Worm (Caenorhabditis elegans): Measurements from ENCODE around the gene F53F1.6.
A peak's percentile ranks its signal among the peaks of the same experiment; 100 is the strongest.

Gene F53F1.6

DNA sequence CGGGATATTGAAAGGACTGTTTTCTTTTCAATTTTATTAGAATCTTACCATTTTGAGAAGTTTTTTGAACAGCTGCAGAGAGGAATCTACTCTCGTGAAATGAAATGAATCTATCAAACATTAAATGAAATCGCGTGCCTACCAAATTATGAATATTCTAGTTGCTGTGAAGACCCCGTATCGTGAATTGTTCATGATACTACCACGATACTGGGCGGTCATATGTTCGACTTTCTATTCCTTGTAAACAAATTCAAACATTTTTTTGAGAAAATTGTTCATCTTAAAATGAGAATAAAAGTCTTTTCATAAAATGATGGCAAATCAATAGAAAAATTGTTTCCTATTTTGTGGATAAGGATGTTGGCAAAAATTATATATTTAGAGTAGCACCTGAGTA lies 31.6 kb downstream of the F53F1.6 start, which contains the start of gene gcy-34:
TSS of gene gcy-34 (minus strand) at position 101 of the 400 bp plus-strand sequence.
- TF ChIP-seq ztf-4 (tag; optimal IDR thresholded peaks at IDR 0.05) (no peak), lsy-12 (tag; optimal IDR thresholded peaks at IDR 0.05) (no peak), snpc-4 (tag; optimal IDR thresholded peaks at IDR 0.05) (no peak), ceh-82 (tag; optimal IDR thresholded peaks at IDR 0.05) (no peak), egl-5 (tag; optimal IDR thresholded peaks at IDR 0.05) (no peak), ama-1 (optimal IDR thresholded peaks at IDR 0.05) (no peak), nhr-67 (tag; optimal IDR thresholded peaks at IDR 0.05) (no peak), fkh-10 (GFP tag; optimal IDR thresholded peaks at IDR 0.05) (no peak), ceh-16 (tag; optimal IDR thresholded peaks at IDR 0.05) (no peak), pqm-1 (tag; optimal IDR thresholded peaks at IDR 0.05) (no peak), nhr-28 (tag; optimal IDR thresholded peaks at IDR 0.05) (no peak)

DNA sequence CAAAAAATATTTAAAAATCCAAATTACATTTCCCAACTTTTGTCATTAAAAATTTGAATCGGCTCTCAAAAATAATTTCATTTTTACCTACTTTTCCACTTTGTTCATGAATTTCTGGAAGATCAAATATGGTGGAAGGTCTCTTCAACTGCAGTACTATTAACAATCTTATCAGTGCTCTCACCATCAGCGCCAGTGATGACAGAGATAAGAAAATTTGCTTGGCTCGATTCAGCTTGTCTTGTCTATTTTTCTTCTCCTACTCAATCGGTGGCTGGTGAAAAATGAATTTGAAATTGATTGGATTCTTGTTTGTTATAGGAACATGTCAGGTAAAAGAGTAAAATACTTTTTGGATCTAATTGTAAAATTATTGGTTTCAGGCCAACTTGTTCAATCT lies 36.4 kb downstream of the F53F1.6 start, which contains the start of gene cpz-2:
TSS of gene cpz-2 (plus strand) at position 210 of the 400 bp plus-strand sequence.
- no peak for TF ChIP-seq ceh-9 (tag; optimal IDR thresholded peaks at IDR 0.05)
- TF ChIP-seq eor-1 (tag; optimal IDR thresholded peaks at IDR 0.05) = no peak
- TF ChIP-seq pqm-1 (tag; optimal IDR thresholded peaks at IDR 0.05) = peak; percentile 44
- peak; percentile 85 for TF ChIP-seq elt-2 (tag; optimal IDR thresholded peaks at IDR 0.05)

DNA sequence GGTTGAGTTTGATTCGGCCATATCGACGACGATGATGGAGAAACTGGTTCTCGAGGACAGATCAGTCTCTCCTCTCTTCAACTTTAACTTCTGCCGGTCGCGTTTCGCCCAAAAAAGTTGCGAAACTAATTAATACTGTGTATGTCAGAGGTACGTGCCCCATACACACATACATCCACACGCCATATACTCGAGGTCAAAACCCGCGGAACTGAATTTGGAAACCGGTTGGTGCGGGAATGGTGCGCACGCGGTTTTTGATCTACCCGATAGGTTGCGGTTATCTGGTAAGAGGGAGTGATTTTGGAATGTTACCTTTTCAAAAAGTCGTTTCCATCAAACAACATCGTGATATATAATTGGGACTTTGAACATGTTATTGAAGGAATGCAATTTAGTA lies 37.2 kb downstream of the F53F1.6 start, which contains the start of gene ifbp-1:
TSS of gene ifbp-1 (minus strand) at position 85 of the 400 bp plus-strand sequence.
- TF ChIP-seq nhr-28 (tag; optimal IDR thresholded peaks at IDR 0.05) = no peak
- no peak for TF ChIP-seq pha-4 (tag; optimal IDR thresholded peaks at IDR 0.05)
- peak; percentile 26 for TF ChIP-seq mdl-1 (tag; optimal IDR thresholded peaks at IDR 0.05)
- no peak for TF ChIP-seq fos-1 (tag; optimal IDR thresholded peaks at IDR 0.05)
- TF ChIP-seq jun-1 (tag; optimal IDR thresholded peaks at IDR 0.05) = peak; percentile 0
- peak; percentile 17 for TF ChIP-seq R02D3.7 (tag; optimal IDR thresholded peaks at IDR 0.05)
- peak; percentile 88 for TF ChIP-seq nhr-23 (tag; optimal IDR thresholded peaks at IDR 0.05)
- no peak for TF ChIP-seq ztf-4 (tag; optimal IDR thresholded peaks at IDR 0.05)
- TF ChIP-seq lin-39 (tag; optimal IDR thresholded peaks at IDR 0.05) = no peak
- no peak for TF ChIP-seq egl-27 (tag; optimal IDR thresholded peaks at IDR 0.05)
- TF ChIP-seq lsy-12 (tag; optimal IDR thresholded peaks at IDR 0.05) = peak; percentile 27
- TF ChIP-seq nhr-25 (tag; optimal IDR thresholded peaks at IDR 0.05) = peak; percentile 96
- no peak for TF ChIP-seq snpc-4 (tag; optimal IDR thresholded peaks at IDR 0.05)
- TF ChIP-seq ceh-16 (tag; optimal IDR thresholded peaks at IDR 0.05) = peak; percentile 36
- TF ChIP-seq mml-1 (tag; optimal IDR thresholded peaks at IDR 0.05) = no peak
- TF ChIP-seq nfya-1 (tag; optimal IDR thresholded peaks at IDR 0.05; ENCODE audit: insufficient read depth) = no peak
- TF ChIP-seq elt-3 (tag; optimal IDR thresholded peaks at IDR 0.05) = peak in 1 of 3 experiments; percentile 67
- TF ChIP-seq unc-62 (GFP tag; optimal IDR thresholded peaks at IDR 0.05) = no peak
- no peak for TF ChIP-seq nhr-237 (tag; optimal IDR thresholded peaks at IDR 0.05)
- TF ChIP-seq tbx-2 (tag; optimal IDR thresholded peaks at IDR 0.05) = peak; percentile 16
- TF ChIP-seq ceh-9 (tag; optimal IDR thresholded peaks at IDR 0.05) = no peak
- no peak for TF ChIP-seq nhr-76 (tag; optimal IDR thresholded peaks at IDR 0.05)
- no peak for TF ChIP-seq zag-1 (tag; optimal IDR thresholded peaks at IDR 0.05)
- peak; percentile 54 for TF ChIP-seq elt-1 (tag; optimal IDR thresholded peaks at IDR 0.05)
- TF ChIP-seq nhr-43 (tag; optimal IDR thresholded peaks at IDR 0.05; ENCODE audit: poor library complexity, severe bottlenecking) = peak; percentile 65
- TF ChIP-seq fkh-2 (tag; optimal IDR thresholded peaks at IDR 0.05) = no peak
- TF ChIP-seq egl-5 (tag; optimal IDR thresholded peaks at IDR 0.05) = no peak
- TF ChIP-seq ama-1 (optimal IDR thresholded peaks at IDR 0.05) = no peak

DNA sequence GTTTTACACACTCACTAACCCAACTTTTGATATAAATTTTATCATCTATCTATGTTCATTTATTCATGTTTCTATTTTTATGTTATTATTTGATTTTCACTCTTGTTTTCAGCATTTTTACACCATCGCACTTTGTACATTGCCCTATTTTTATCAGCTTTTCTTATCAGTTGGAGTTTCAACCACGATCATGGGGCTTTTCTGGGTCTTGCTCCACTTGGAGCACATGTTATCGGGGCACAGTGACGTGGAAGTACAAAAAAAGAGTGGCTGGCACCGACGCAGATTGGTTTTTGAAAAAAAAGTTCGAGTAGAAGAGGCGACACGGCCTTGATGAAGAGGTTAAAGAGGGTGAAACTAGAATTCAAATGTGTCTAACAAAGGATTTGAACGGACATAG lies 40.3 kb downstream of the F53F1.6 start:
- TF ChIP-seq nhr-25 (tag; optimal IDR thresholded peaks at IDR 0.05) (peak; percentile 4), mdl-1 (tag; optimal IDR thresholded peaks at IDR 0.05) (no peak), pha-4 (tag; optimal IDR thresholded peaks at IDR 0.05) (peak; percentile 57), nhr-67 (tag; optimal IDR thresholded peaks at IDR 0.05) (no peak), jun-1 (tag; optimal IDR thresholded peaks at IDR 0.05) (peak; percentile 39), ceh-16 (tag; optimal IDR thresholded peaks at IDR 0.05) (no peak), elt-3 (tag; optimal IDR thresholded peaks at IDR 0.05) (no peak), pqm-1 (tag; optimal IDR thresholded peaks at IDR 0.05) (peak; percentile 96), elt-2 (tag; optimal IDR thresholded peaks at IDR 0.05) (peak; percentile 99)

DNA sequence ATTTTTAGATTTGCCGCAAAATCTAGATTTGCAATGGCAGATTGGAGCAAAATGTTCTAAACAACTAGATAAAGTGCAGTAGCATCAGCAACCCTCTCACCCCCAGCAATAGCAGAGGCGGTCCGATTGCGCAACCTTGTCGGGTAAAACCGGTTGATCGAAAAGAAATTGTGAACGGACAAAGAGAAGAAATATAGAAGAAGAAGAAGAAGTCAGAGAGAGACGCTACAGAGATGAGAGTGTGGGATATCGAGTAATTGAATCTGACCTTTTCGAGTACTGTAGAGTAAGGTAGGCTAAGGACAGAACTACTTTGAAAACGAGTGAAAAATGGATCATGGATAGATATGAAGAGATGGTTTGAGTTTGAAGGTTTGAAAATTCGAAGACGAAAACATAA lies 41.6 kb downstream of the F53F1.6 start:
- peak; percentile 4 for TF ChIP-seq nfya-1 (tag; optimal IDR thresholded peaks at IDR 0.05; ENCODE audit: insufficient read depth)
- TF ChIP-seq nhr-25 (tag; optimal IDR thresholded peaks at IDR 0.05) = peak; percentile 82
- peak; percentile 19 for TF ChIP-seq R02D3.7 (tag; optimal IDR thresholded peaks at IDR 0.05)
- TF ChIP-seq ceh-82 (tag; optimal IDR thresholded peaks at IDR 0.05) = no peak
- no peak for TF ChIP-seq fkh-2 (tag; optimal IDR thresholded peaks at IDR 0.05)
- no peak for TF ChIP-seq egl-5 (tag; optimal IDR thresholded peaks at IDR 0.05)
- TF ChIP-seq ceh-28 (tag; optimal IDR thresholded peaks at IDR 0.05) = peak; percentile 18
- peak; percentile 33 for TF ChIP-seq nhr-43 (tag; optimal IDR thresholded peaks at IDR 0.05; ENCODE audit: poor library complexity, severe bottlenecking)
- peak; percentile 34 for TF ChIP-seq nhr-23 (tag; optimal IDR thresholded peaks at IDR 0.05)
- TF ChIP-seq ZK546.5 (tag; optimal IDR thresholded peaks at IDR 0.05) = no peak
- peak; percentile 27 for TF ChIP-seq elt-1 (tag; optimal IDR thresholded peaks at IDR 0.05)
- TF ChIP-seq nhr-12 (tag; optimal IDR thresholded peaks at IDR 0.05) = no peak
- no peak for TF ChIP-seq nhr-77 (tag; optimal IDR thresholded peaks at IDR 0.05)
